Fruit fly (Drosophila melanogaster) whole organism, embryonic: Measurements from ENCODE around the gene CG10512.

Experiments
- CG10267 ChIP-seq: fragments of 200-800 bp; sonication (Bioruptor generic); optimal IDR thresholded peaks from 2 replicates; lab custom pipeline; 2018; ENCODE audit warnings: missing biosample characterization, mild to moderate bottlenecking, missing genetic modification characterization, moderate library complexity
- CG10543 ChIP-seq: fragments of 200-800 bp; sonication (Bioruptor generic); optimal IDR thresholded peaks from 3 replicates; lab custom pipeline; 2017; ENCODE audit warnings: missing biosample characterization, mild to moderate bottlenecking, missing genetic modification characterization, moderate library complexity
- CG11504 ChIP-seq: fragments of 200-800 bp; sonication (Bioruptor generic); optimal IDR thresholded peaks from 3 replicates; lab custom pipeline; 2019; ENCODE audit warnings: missing biosample characterization, mild to moderate bottlenecking, missing genetic modification characterization, moderate library complexity
- CG12942 ChIP-seq: fragments of 200-800 bp; sonication (Bioruptor generic); optimal IDR thresholded peaks from 3 replicates; lab custom pipeline; 2016; ENCODE audit warnings: missing biosample characterization, missing genetic modification characterization
- CG17361 ChIP-seq: fragments of 200-800 bp; sonication (Bioruptor generic); IDR thresholded peaks from 3 replicates; pipeline ENCODE4 v1.3.6; 2022; ENCODE audit warnings: missing biosample characterization, missing genetic modification characterization
- CG18262 ChIP-seq: fragments of 200-800 bp; optimal IDR thresholded peaks from 3 replicates; lab custom pipeline; 2019; ENCODE audit warnings: missing biosample characterization, mild to moderate bottlenecking, missing genetic modification characterization, moderate library complexity
- CG1832 ChIP-seq: fragments of 200-800 bp; sonication (Bioruptor generic); optimal IDR thresholded peaks from 2 replicates; lab custom pipeline; 2017; ENCODE audit warnings: missing biosample characterization, mild to moderate bottlenecking, missing genetic modification characterization, inconsistent platforms
- CG2712 ChIP-seq: fragments of 200-800 bp; optimal IDR thresholded peaks from 3 replicates; lab custom pipeline; 2019; ENCODE audit warnings: missing biosample characterization, mild to moderate bottlenecking, missing genetic modification characterization, moderate library complexity
- CG33213 ChIP-seq: fragments of 200-800 bp; sonication (Bioruptor generic); optimal IDR thresholded peaks from 3 replicates; lab custom pipeline; 2016; ENCODE audit warnings: missing biosample characterization, missing genetic modification characterization
- CG33557 ChIP-seq: fragments of 200-800 bp; sonication (Bioruptor generic); optimal IDR thresholded peaks from 2 replicates; lab custom pipeline; 2019; ENCODE audit warnings: missing biosample characterization, mild to moderate bottlenecking, missing genetic modification characterization, moderate library complexity
- CG4707 ChIP-seq: fragments of 200-800 bp; sonication (Bioruptor generic); optimal IDR thresholded peaks from 2 replicates; lab custom pipeline; 2018; ENCODE audit warnings: missing biosample characterization, mild to moderate bottlenecking, missing genetic modification characterization, moderate library complexity
- CG6683 ChIP-seq: fragments of 200-800 bp; sonication (Bioruptor generic); optimal IDR thresholded peaks from 2 replicates; lab custom pipeline; 2017; ENCODE audit warnings: missing biosample characterization, mild to moderate bottlenecking, missing genetic modification characterization, missing genetic modification reagents
- CG6813 ChIP-seq: fragments of 200-800 bp; sonication (Bioruptor generic); optimal IDR thresholded peaks from 2 replicates; lab custom pipeline; 2017; ENCODE audit warnings: missing biosample characterization, missing genetic modification characterization, mild to moderate bottlenecking, moderate library complexity, missing genetic modification reagents
- CG8924 ChIP-seq: fragments of 200-800 bp; optimal IDR thresholded peaks from 3 replicates; lab custom pipeline; 2019; ENCODE audit warnings: missing biosample characterization, mild to moderate bottlenecking, missing genetic modification characterization, moderate library complexity
- CG9932 ChIP-seq: fragments of 200-800 bp; sonication (Bioruptor generic); IDR thresholded peaks from 2 replicates; pipeline ENCODE4 v1.3.6; 2022; ENCODE audit warnings: missing biosample characterization, missing genetic modification characterization
- Chrac-16 ChIP-seq: fragments of 200-800 bp; sonication (Bioruptor generic); optimal IDR thresholded peaks from 3 replicates; lab custom pipeline; 2016; ENCODE audit warnings: missing biosample characterization, missing genetic modification characterization
- Ets65A ChIP-seq: fragments of 200-800 bp; sonication (Bioruptor generic); peaks from one replicate; lab custom pipeline; 2016; ENCODE audit warnings: missing biosample characterization, missing genetic modification characterization
- Hr78 ChIP-seq, 2 experiments: fragments of 200-800 bp in 1 of 2; fragments of >200 bp in 1 of 2; sonication (Bioruptor generic) in 1 of 2; optimal IDR thresholded peaks; 2 replicates each; lab custom pipeline; 2017 to 2019; ENCODE audit warnings: missing biosample characterization in 2 of 2, missing genetic modification characterization in 2 of 2, mild to moderate bottlenecking in 1 of 2, moderate library complexity in 1 of 2
- Lhr ChIP-seq: fragments of 200-800 bp; sonication (Bioruptor generic); optimal IDR thresholded peaks from 3 replicates; lab custom pipeline; 2017; ENCODE audit warnings: mild to moderate bottlenecking, missing biosample characterization, missing genetic modification reagents, missing genetic modification characterization
- Med ChIP-seq: fragments of 200-800 bp; sonication (Bioruptor generic); peaks from one replicate; lab custom pipeline; 2016; ENCODE audit warnings: missing biosample characterization, missing genetic modification characterization, mild to moderate bottlenecking, inconsistent platforms, moderate library complexity
- NFAT ChIP-seq: fragments of 200-800 bp; sonication (Bioruptor generic); IDR thresholded peaks from 2 replicates; pipeline ENCODE4 v1.3.6; 2022; ENCODE audit warnings: missing biosample characterization, missing genetic modification characterization
- Rfx ChIP-seq: fragments of 200-800 bp; sonication (Bioruptor generic); IDR thresholded peaks from 2 replicates; pipeline ENCODE4 v1.3.6; 2022; ENCODE audit warnings: missing biosample characterization, missing genetic modification characterization
- Six4 ChIP-seq: fragments of 200-800 bp; sonication (Bioruptor generic); optimal IDR thresholded peaks from 2 replicates; lab custom pipeline; 2016; ENCODE audit warnings: missing biosample characterization, missing genetic modification characterization
- Sox102F ChIP-seq: fragments of 200-800 bp; sonication (Bioruptor generic); optimal IDR thresholded peaks from 2 replicates; lab custom pipeline; 2018; ENCODE audit warnings: missing biosample characterization, mild to moderate bottlenecking, missing genetic modification characterization, moderate library complexity
- Xrp1 ChIP-seq: fragments of 200-800 bp; sonication (Bioruptor generic); IDR thresholded peaks from 2 replicates; pipeline ENCODE4 v1.3.6; 2022; ENCODE audit warnings: missing biosample characterization, missing genetic modification characterization
- ab ChIP-seq: fragments of 200-800 bp; sonication (Bioruptor generic); optimal IDR thresholded peaks from 2 replicates; lab custom pipeline; 2016; ENCODE audit warnings: missing biosample characterization, missing genetic modification characterization
- az2 ChIP-seq: fragments of 200-800 bp; sonication (Bioruptor generic); optimal IDR thresholded peaks from 3 replicates; lab custom pipeline; 2016; ENCODE audit warnings: missing biosample characterization, missing genetic modification characterization
- caup ChIP-seq: fragments of 200-800 bp; sonication (Bioruptor generic); optimal IDR thresholded peaks from 3 replicates; lab custom pipeline; 2017; ENCODE audit warnings: missing biosample characterization, mild to moderate bottlenecking, missing genetic modification characterization, moderate library complexity; ENCODE audit not compliant: severe bottlenecking
- crol ChIP-seq: fragments of 200-800 bp; sonication (Bioruptor generic); IDR thresholded peaks from 2 replicates; pipeline ENCODE4 v1.3.6; 2022; ENCODE audit warnings: missing biosample characterization, missing genetic modification characterization
- dm ChIP-seq: fragments of 200-800 bp; sonication (Bioruptor generic); optimal IDR thresholded peaks from 3 replicates; lab custom pipeline; 2016; ENCODE audit warnings: missing biosample characterization, missing genetic modification characterization
- dmrt11E ChIP-seq: fragments of 200-800 bp; sonication (Bioruptor generic); optimal IDR thresholded peaks from 3 replicates; lab custom pipeline; 2018; ENCODE audit warnings: missing biosample characterization, mild to moderate bottlenecking, missing genetic modification characterization, moderate library complexity
- dmrt99B ChIP-seq: fragments of 200-800 bp; sonication (Bioruptor generic); optimal IDR thresholded peaks from 2 replicates; lab custom pipeline; 2018; ENCODE audit warnings: missing biosample characterization, mild to moderate bottlenecking, missing genetic modification characterization, moderate library complexity
- dysf ChIP-seq: fragments of 200-800 bp; sonication (Bioruptor generic); IDR thresholded peaks from 3 replicates; pipeline ENCODE4 v1.3.6; 2022; ENCODE audit warnings: missing biosample characterization, missing genetic modification characterization
- emc ChIP-seq: fragments of 200-800 bp; sonication (Bioruptor generic); optimal IDR thresholded peaks from 2 replicates; lab custom pipeline; 2016; ENCODE audit warnings: missing biosample characterization, missing genetic modification characterization
- exex ChIP-seq: fragments of 200-800 bp; sonication (Bioruptor generic); optimal IDR thresholded peaks from 4 replicates; lab custom pipeline; 2018; ENCODE audit warnings: missing biosample characterization, mild to moderate bottlenecking, missing genetic modification characterization, moderate library complexity
- fu2 ChIP-seq: fragments of 200-800 bp; sonication (Bioruptor generic); optimal IDR thresholded peaks from 2 replicates; lab custom pipeline; 2016; ENCODE audit warnings: missing biosample characterization, missing genetic modification characterization
- gem ChIP-seq: fragments of 200-800 bp; sonication (Bioruptor generic); optimal IDR thresholded peaks from 2 replicates; lab custom pipeline; 2019; ENCODE audit warnings: missing biosample characterization, mild to moderate bottlenecking, missing genetic modification characterization, moderate library complexity
- jumu ChIP-seq: fragments of 200-800 bp; sonication (Bioruptor generic); optimal IDR thresholded peaks from 3 replicates; lab custom pipeline; 2016; ENCODE audit warnings: missing biosample characterization, missing genetic modification characterization
- lilli ChIP-seq: fragments of 200-800 bp; sonication (Bioruptor generic); optimal IDR thresholded peaks from 3 replicates; lab custom pipeline; 2016; ENCODE audit warnings: missing biosample characterization, missing genetic modification characterization
- odd ChIP-seq: fragments of 200-800 bp; sonication (Bioruptor generic); optimal IDR thresholded peaks from 2 replicates; lab custom pipeline; 2017; ENCODE audit warnings: missing biosample characterization, mild to moderate bottlenecking, missing genetic modification characterization
- phol ChIP-seq: fragments of 200-800 bp; sonication (Bioruptor generic); optimal IDR thresholded peaks from 3 replicates; lab custom pipeline; 2018; ENCODE audit warnings: missing biosample characterization, mild to moderate bottlenecking, missing genetic modification characterization, moderate library complexity
- sd ChIP-seq: fragments of 200-800 bp; sonication (Bioruptor generic); optimal IDR thresholded peaks from 3 replicates; lab custom pipeline; 2018; ENCODE audit warnings: missing biosample characterization, mild to moderate bottlenecking, missing genetic modification characterization, moderate library complexity
- sim ChIP-seq: fragments of 200-800 bp; sonication (Bioruptor generic); IDR thresholded peaks from 2 replicates; pipeline ENCODE4 v1.3.6; 2022; ENCODE audit warnings: missing biosample characterization, missing genetic modification characterization
- slbo ChIP-seq: fragments of 200-800 bp; sonication (Bioruptor generic); IDR thresholded peaks from 2 replicates; pipeline ENCODE4 v1.3.6; 2022; ENCODE audit warnings: missing biosample characterization, missing genetic modification characterization
- slp2 ChIP-seq: fragments of 200-800 bp; sonication (Bioruptor generic); optimal IDR thresholded peaks from 2 replicates; lab custom pipeline; 2016; ENCODE audit warnings: missing biosample characterization, missing genetic modification characterization
- sr ChIP-seq: fragments of 200-800 bp; sonication (Bioruptor generic); IDR thresholded peaks from 3 replicates; pipeline ENCODE4 v1.3.6; 2022; ENCODE audit warnings: missing biosample characterization, missing genetic modification characterization
- toy ChIP-seq: fragments of 200-800 bp; sonication (Bioruptor generic); IDR thresholded peaks from 2 replicates; pipeline ENCODE4 v1.3.6; 2022; ENCODE audit warnings: missing biosample characterization, missing genetic modification characterization
- ttk ChIP-seq: fragments of 200-800 bp; sonication (Bioruptor generic); IDR thresholded peaks from 2 replicates; pipeline ENCODE4 v2.1.2; 2022; ENCODE audit warnings: missing biosample characterization, missing genetic modification characterization
- twi ChIP-seq: fragments of 200-800 bp; optimal IDR thresholded peaks from 2 replicates; lab custom pipeline; 2019; ENCODE audit warnings: missing biosample characterization, mild to moderate bottlenecking, missing genetic modification characterization, moderate library complexity
- vvl ChIP-seq: fragments of 200-800 bp; sonication (Bioruptor generic); IDR thresholded peaks from 2 replicates; pipeline ENCODE4 v1.3.6; 2022; ENCODE audit warnings: missing biosample characterization, missing genetic modification characterization

CG10512 gene

DNA sequence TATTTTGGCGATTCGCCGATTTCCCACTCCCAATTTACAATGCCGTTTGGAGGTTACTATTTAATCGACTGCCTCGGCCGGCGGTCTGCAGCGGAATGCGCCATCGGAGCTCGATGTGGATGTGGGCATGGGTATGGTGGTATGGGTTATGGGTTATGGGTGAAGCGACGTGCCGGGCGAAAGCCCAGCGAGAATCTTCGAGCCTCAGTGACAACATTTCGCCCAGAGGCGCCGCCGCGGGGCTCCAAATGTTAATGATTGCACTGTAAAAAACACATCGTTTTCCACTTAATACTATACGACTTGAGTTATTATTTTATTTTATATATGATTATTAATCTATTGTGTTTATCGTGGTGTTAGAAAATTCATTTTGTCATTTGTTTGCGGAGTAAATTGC is 2.1 kb upstream of the CG10512 start (continued):
- TF ChIP-seq CG9932 (GFP tag; lab: Robert Waterston, UW) (peak; percentile 36; the same call in 1 of the 2 replicates), phol (tag; lab: Kevin White, UChicago) (peak; percentile 20), jumu (GFP tag; lab: Kevin White, UChicago) (no peak), toy (GFP tag; lab: Robert Waterston, UW) (0 out of 2 replicates have a peak, but pooled peaks have one; percentile 9), Six4 (GFP tag; lab: Kevin White, UChicago) (no peak), crol (0 out of 2 replicates have a peak, but pooled peaks have one; percentile 33), dmrt11E (tag; lab: Kevin White, UChicago) (no peak), Hr78 (GFP tag; optimal IDR thresholded peaks at IDR 0.05; lab: Kevin White, UChicago) (peak in 1 of 2 experiments; percentile 25), CG12942 (GFP tag; lab: Kevin White, UChicago) (no peak), Lhr (no peak), caup (no peak), sr (0 out of 3 replicates have a peak, but pooled peaks have one; percentile 10), Ets65A (GFP tag; lab: Kevin White, UChicago) (peak; percentile 13), CG2712 (peak; percentile 23), emc (no peak), gem (tag; lab: Kevin White, UChicago) (peak; percentile 27), ab (GFP tag; lab: Kevin White, UChicago) (no peak), slbo (GFP tag; lab: Robert Waterston, UW) (0 out of 2 replicates have a peak, but pooled peaks have one; percentile 24), CG6683 (no peak), CG10543 (GFP tag; lab: Kevin White, UChicago) (peak; percentile 25), az2 (GFP tag; lab: Kevin White, UChicago) (no peak), CG11504 (tag; lab: Kevin White, UChicago) (peak; percentile 22), vvl (GFP tag; lab: Robert Waterston, UW) (0 out of 2 replicates have a peak, but pooled peaks have one; percentile 30), dmrt99B (peak; percentile 5), NFAT (0 out of 2 replicates have a peak, but pooled peaks have one; percentile 9), CG33557 (no peak), dm (GFP tag; lab: Kevin White, UChicago) (no peak), CG17361 (GFP tag; lab: Robert Waterston, UW) (0 out of 3 replicates have a peak, but pooled peaks have one; percentile 39), CG33213 (GFP tag; lab: Kevin White, UChicago) (no peak), CG8924 (tag; lab: Kevin White, UChicago) (no peak), Chrac-16 (GFP tag; lab: Kevin White, UChicago) (no peak), CG1832 (GFP tag; lab: Kevin White, UChicago) (no peak), exex (tag; lab: Kevin White, UChicago) (no peak), sim (no peak), slp2 (GFP tag; lab: Kevin White, UChicago) (no peak), CG18262 (tag; lab: Kevin White, UChicago) (peak; percentile 17), lilli (GFP tag; lab: Kevin White, UChicago) (no peak), odd (GFP tag; lab: Kevin White, UChicago) (no peak), fu2 (GFP tag; lab: Kevin White, UChicago) (no peak), Sox102F (GFP tag; lab: Kevin White, UChicago) (peak; percentile 24), ttk (GFP tag; lab: Robert Waterston, UW) (peak; percentile 53; the same call in 1 of the 2 replicates), dysf (GFP tag; lab: Robert Waterston, UW) (0 out of 3 replicates have a peak, but pooled peaks have one; percentile 18), CG4707 (GFP tag; lab: Kevin White, UChicago) (no peak), CG6813 (GFP tag; lab: Kevin White, UChicago) (no peak), Rfx (GFP tag; lab: Robert Waterston, UW) (peak; percentile 38; the same call in 1 of the 2 replicates), sd (tag; lab: Kevin White, UChicago) (peak; percentile 35), Xrp1 (GFP tag; lab: Robert Waterston, UW) (0 out of 2 replicates have a peak, but pooled peaks have one; percentile 38), CG10267 (tag; lab: Kevin White, UChicago) (no peak), Med (peak; percentile 29), twi (tag; lab: Kevin White, UChicago) (no peak)
